Worm (Caenorhabditis elegans) whole organism, L1 larva: Measurements from ENCODE around the gene F52D10.4.

Experiments used
- C16A3.4 ChIP-seq: fragments of 150-350 bp; optimal IDR thresholded peaks from 2 replicates; lab custom pipeline; 2014; ENCODE audit warnings: missing biosample characterization, missing genetic modification characterization
- F16B12.6 ChIP-seq: fragments of 150-350 bp; optimal IDR thresholded peaks from 2 replicates; lab custom pipeline; 2014; ENCODE audit warnings: missing biosample characterization, missing genetic modification characterization
- Y116A8C.19 ChIP-seq: sonication (generic microtip); optimal IDR thresholded peaks from 2 replicates; lab custom pipeline; 2016; ENCODE audit warnings: missing compliant biosample characterization, missing genetic modification characterization, borderline replicate concordance
- alr-1 ChIP-seq: fragments of 200-800 bp; sonication (Bioruptor generic); optimal IDR thresholded peaks from 2 replicates; lab custom pipeline; 2018; ENCODE audit warnings: borderline replicate concordance, mild to moderate bottlenecking, missing genetic modification characterization, missing compliant biosample characterization
- ama-1 ChIP-seq: fragments of 150-350 bp; optimal IDR thresholded peaks from 2 replicates; lab custom pipeline; 2014
- ceh-82 ChIP-seq, 3 experiments: fragments of 150-350 bp in 1 of 3; sonication (generic microtip) in 2 of 3; optimal IDR thresholded peaks; 2 replicates each; lab custom pipeline; 2014 to 2017; ENCODE audit warnings: missing biosample characterization in 3 of 3, missing genetic modification characterization in 3 of 3
- ceh-88 ChIP-seq: fragments of 200-800 bp; sonication (Bioruptor generic); IDR thresholded peaks from 2 replicates; pipeline ENCODE4 v1.3.6; 2022; ENCODE audit warnings: missing genetic modification characterization, missing compliant biosample characterization
- ces-1 ChIP-seq: fragments of 150-350 bp; optimal IDR thresholded peaks from 2 replicates; lab custom pipeline; 2014; ENCODE audit warnings: missing biosample characterization, missing genetic modification reagents, missing genetic modification characterization
- dpl-1 ChIP-seq, 3 experiments: fragments of 150-350 bp in 2 of 3; sonication (generic microtip) in 1 of 3; optimal IDR thresholded peaks; 2 replicates each; lab custom pipeline; 2014 to 2017; ENCODE audit warnings: missing biosample characterization in 3 of 3, missing genetic modification characterization in 3 of 3, missing genetic modification reagents in 3 of 3
- dsc-1 ChIP-seq: sonication (generic microtip); optimal IDR thresholded peaks from 2 replicates; lab custom pipeline; 2016; ENCODE audit warnings: mild to moderate bottlenecking, missing genetic modification characterization, missing compliant biosample characterization
- efl-1 ChIP-seq, 4 experiments: fragments of 150-350 bp; optimal IDR thresholded peaks in 3 of 4; peaks in 1 of 4; 1 replicate in 1 of 4; 2 replicates in 3 of 4; lab custom pipeline; 2014; ENCODE audit warnings: missing biosample characterization in 2 of 4, missing genetic modification characterization in 2 of 4, missing genetic modification reagents in 2 of 4
- egl-13 ChIP-seq: sonication (generic microtip); optimal IDR thresholded peaks from 2 replicates; lab custom pipeline; 2016; ENCODE audit warnings: missing genotype, missing genetic modification reagents, missing genetic modification characterization, missing compliant biosample characterization
- egl-27 ChIP-seq, 2 experiments: fragments of 150-350 bp in 1 of 2; sonication (generic microtip); optimal IDR thresholded peaks; 3 replicates each; lab custom pipeline; 2017 to 2018; ENCODE audit warnings: missing biosample characterization in 2 of 2, missing genetic modification characterization in 2 of 2, missing genetic modification reagents in 2 of 2
- elt-2 ChIP-seq: sonication (generic microtip); optimal IDR thresholded peaks from 2 replicates; lab custom pipeline; 2016; ENCODE audit warnings: missing genetic modification characterization, mild to moderate bottlenecking, inconsistent platforms, missing compliant biosample characterization, missing genetic modification reagents
- elt-3 ChIP-seq, 6 experiments: fragments of 150-350 bp in 1 of 6; sonication (generic microtip); optimal IDR thresholded peaks; 2 replicates each; lab custom pipeline; 2017 to 2018; ENCODE audit warnings: missing biosample characterization in 6 of 6, missing genetic modification characterization in 6 of 6, inconsistent platforms in 1 of 6
- fkh-10 ChIP-seq: sonication (generic microtip); optimal IDR thresholded peaks from 2 replicates; lab custom pipeline; 2017; ENCODE audit warnings: missing biosample characterization, missing genetic modification reagents, missing genetic modification characterization
- fkh-4 ChIP-seq: sonication (generic microtip); optimal IDR thresholded peaks from 2 replicates; lab custom pipeline; 2016; ENCODE audit warnings: missing compliant biosample characterization, missing genetic modification characterization, borderline replicate concordance
- fkh-8 ChIP-seq: sonication (generic microtip); optimal IDR thresholded peaks from 2 replicates; lab custom pipeline; 2016; ENCODE audit warnings: mild to moderate bottlenecking, missing genetic modification characterization, missing compliant biosample characterization
- hlh-17 ChIP-seq: fragments of 200-800 bp; sonication (Bioruptor generic); optimal IDR thresholded peaks from 2 replicates; lab custom pipeline; 2018; ENCODE audit warnings: missing genetic modification characterization, mild to moderate bottlenecking, missing compliant biosample characterization, moderate library complexity, borderline replicate concordance
- hlh-4 ChIP-seq: sonication (generic microtip); optimal IDR thresholded peaks from 2 replicates; lab custom pipeline; 2016; ENCODE audit warnings: mild to moderate bottlenecking, missing genetic modification characterization, missing compliant biosample characterization
- hpl-2 ChIP-seq: fragments of 150-350 bp; optimal IDR thresholded peaks from 2 replicates; lab custom pipeline; 2014; ENCODE audit warnings: missing biosample characterization, missing genetic modification reagents, missing genetic modification characterization
- irx-1 ChIP-seq: sonication (generic microtip); optimal IDR thresholded peaks from 2 replicates; lab custom pipeline; 2016; ENCODE audit warnings: missing genetic modification characterization, missing compliant biosample characterization
- jun-1 ChIP-seq: fragments of 150-350 bp; optimal IDR thresholded peaks from 2 replicates; lab custom pipeline; 2014; ENCODE audit warnings: missing biosample characterization, missing genetic modification reagents, missing genetic modification characterization
- lin-13 ChIP-seq: fragments of 150-350 bp; optimal IDR thresholded peaks from 2 replicates; lab custom pipeline; 2014; ENCODE audit warnings: missing biosample characterization, missing genetic modification reagents, missing genetic modification characterization
- lin-14 ChIP-seq: fragments of 200-800 bp; sonication (Bioruptor generic); optimal IDR thresholded peaks from 2 replicates; lab custom pipeline; 2018; ENCODE audit warnings: mild to moderate bottlenecking, missing genetic modification characterization, moderate library complexity, missing compliant biosample characterization
- lin-15B ChIP-seq: fragments of 150-350 bp; sonication (generic microtip); optimal IDR thresholded peaks from 3 replicates; lab custom pipeline; 2014; ENCODE audit warnings: missing biosample characterization, missing genetic modification characterization
- lin-35 ChIP-seq, 2 experiments: fragments of 150-350 bp; optimal IDR thresholded peaks; 2 replicates each; lab custom pipeline; 2014; ENCODE audit warnings: missing biosample characterization in 2 of 2, missing genetic modification characterization in 2 of 2, missing genetic modification reagents in 2 of 2
- lin-39 ChIP-seq: fragments of 150-350 bp; optimal IDR thresholded peaks from 2 replicates; lab custom pipeline; 2014; ENCODE audit warnings: missing biosample characterization, missing genetic modification reagents, missing genetic modification characterization
- lir-3 ChIP-seq: sonication (generic microtip); optimal IDR thresholded peaks from 2 replicates; lab custom pipeline; 2016; ENCODE audit warnings: mild to moderate bottlenecking, missing genetic modification characterization, moderate library complexity, missing compliant biosample characterization; ENCODE audit not compliant: poor library complexity
- nhr-11 ChIP-seq: fragments of 150-350 bp; optimal IDR thresholded peaks from 2 replicates; lab custom pipeline; 2014; ENCODE audit warnings: missing biosample characterization, missing genetic modification characterization
- nhr-19 ChIP-seq: fragments of 200-800 bp; sonication (Bioruptor generic); conservative IDR thresholded peaks from 2 replicates; pipeline ENCODE4 v1.3.6; 2022; ENCODE audit warnings: missing genetic modification characterization, missing compliant biosample characterization
- nhr-20 ChIP-seq: sonication (generic microtip); optimal IDR thresholded peaks from 2 replicates; lab custom pipeline; 2016; ENCODE audit warnings: mild to moderate bottlenecking, missing genetic modification characterization, missing compliant biosample characterization
- nhr-28 ChIP-seq: fragments of 150-350 bp; optimal IDR thresholded peaks from 2 replicates; lab custom pipeline; 2014; ENCODE audit warnings: missing biosample characterization, missing genetic modification characterization
- nhr-71 ChIP-seq: sonication (generic microtip); optimal IDR thresholded peaks from 2 replicates; lab custom pipeline; 2016; ENCODE audit warnings: mild to moderate bottlenecking, missing genetic modification characterization, moderate library complexity, missing compliant biosample characterization
- nhr-77 ChIP-seq: fragments of 150-350 bp; optimal IDR thresholded peaks from 2 replicates; lab custom pipeline; 2014; ENCODE audit warnings: missing biosample characterization, missing genetic modification characterization
- nhr-84 ChIP-seq: sonication (generic microtip); optimal IDR thresholded peaks from 2 replicates; lab custom pipeline; 2017; ENCODE audit warnings: missing biosample characterization, missing genetic modification characterization
- nhr-90 ChIP-seq: sonication (generic microtip); optimal IDR thresholded peaks from 2 replicates; lab custom pipeline; 2016; ENCODE audit warnings: mild to moderate bottlenecking, missing genetic modification characterization, missing compliant biosample characterization; ENCODE audit not compliant: poor library complexity
- pag-3 ChIP-seq: sonication (generic microtip); optimal IDR thresholded peaks from 2 replicates; lab custom pipeline; 2017; ENCODE audit warnings: missing genetic modification characterization, mild to moderate bottlenecking, missing compliant biosample characterization, antibody characterized with exemption, borderline replicate concordance; ENCODE audit not compliant: insufficient read depth
- pax-3 ChIP-seq: fragments of 200-800 bp; sonication (Bioruptor generic); optimal IDR thresholded peaks from 2 replicates; lab custom pipeline; 2018; ENCODE audit warnings: mild to moderate bottlenecking, missing genetic modification characterization, moderate library complexity, missing compliant biosample characterization
- pqm-1 ChIP-seq: sonication (generic microtip); optimal IDR thresholded peaks from 3 replicates; lab custom pipeline; 2017; ENCODE audit warnings: missing biosample characterization, missing genetic modification characterization
- skn-1 ChIP-seq: fragments of 150-350 bp; optimal IDR thresholded peaks from 2 replicates; lab custom pipeline; 2014; ENCODE audit warnings: missing biosample characterization, missing genetic modification characterization
- snu-23 ChIP-seq: sonication (generic microtip); optimal IDR thresholded peaks from 2 replicates; lab custom pipeline; 2016; ENCODE audit warnings: missing genetic modification characterization, missing compliant biosample characterization
- sox-4 ChIP-seq: sonication (generic microtip); optimal IDR thresholded peaks from 2 replicates; lab custom pipeline; 2016; ENCODE audit warnings: missing genetic modification characterization, missing compliant biosample characterization
- sptf-1 ChIP-seq: fragments of 150-350 bp; optimal IDR thresholded peaks from 2 replicates; lab custom pipeline; 2014; ENCODE audit warnings: missing biosample characterization, missing genetic modification characterization
- swsn-7 ChIP-seq: sonication (generic microtip); optimal IDR thresholded peaks from 2 replicates; lab custom pipeline; 2016; ENCODE audit warnings: missing genetic modification characterization, missing compliant biosample characterization
- unc-30 ChIP-seq: sonication (generic microtip); optimal IDR thresholded peaks from 2 replicates; lab custom pipeline; 2017; ENCODE audit warnings: missing biosample characterization, missing genetic modification characterization
- unc-62 ChIP-seq: fragments of 150-350 bp; optimal IDR thresholded peaks from 2 replicates; lab custom pipeline; 2014; ENCODE audit warnings: missing biosample characterization, missing genetic modification reagents, missing genetic modification characterization
- zip-4 ChIP-seq: fragments of 200-800 bp; sonication (Bioruptor generic); optimal IDR thresholded peaks from 2 replicates; lab custom pipeline; 2018; ENCODE audit warnings: mild to moderate bottlenecking, missing genetic modification characterization, moderate library complexity, missing compliant biosample characterization
- ztf-4 ChIP-seq: fragments of 150-350 bp; optimal IDR thresholded peaks from 2 replicates; lab custom pipeline; 2014; ENCODE audit warnings: missing biosample characterization, missing genetic modification characterization

F52D10.4 gene

ce11 chrX:11603234-11604108 lies 13.8 kb upstream of the F52D10.4 start:
- TF ChIP-seq irx-1 (tag; lab: Kevin White, UChicago), result no peak
- no peak for TF ChIP-seq pax-3 (tag; lab: Kevin White, UChicago)
- TF ChIP-seq nhr-19 (GFP tag; lab: Robert Waterston, UW), result 0 out of 2 replicates have a peak, but pooled peaks have one; percentile 12
- no peak for TF ChIP-seq skn-1 (tag; lab: Kevin White, UChicago)
- peak; percentile 31 for TF ChIP-seq elt-2 (tag; lab: Kevin White, UChicago)
- peak; percentile 27 for TF ChIP-seq jun-1
- no peak for TF ChIP-seq nhr-77 (tag; lab: Kevin White, UChicago)
- peak; percentile 23 for TF ChIP-seq nhr-20 (tag; lab: Kevin White, UChicago)
- no peak for TF ChIP-seq pag-3 (tag; lab: Kevin White, UChicago)
- no peak for TF ChIP-seq egl-27 (tag; optimal IDR thresholded peaks at IDR 0.05; lab: Kevin White, UChicago)
- no peak for TF ChIP-seq sptf-1
- TF ChIP-seq lin-13 (GFP tag; lab: Kevin White, UChicago), result no peak
- TF ChIP-seq ceh-88 (GFP tag; lab: Robert Waterston, UW), result 0 out of 2 replicates have a peak, but pooled peaks have one; percentile 27
- no peak for TF ChIP-seq lir-3 (tag; lab: Kevin White, UChicago)
- TF ChIP-seq Y116A8C.19 (tag; lab: Kevin White, UChicago), result no peak
- no peak for TF ChIP-seq sox-4 (tag; lab: Kevin White, UChicago)
- no peak for TF ChIP-seq elt-3 (tag; optimal IDR thresholded peaks at IDR 0.05; lab: Kevin White, UChicago)
- peak in 1 of 2 experiments; percentile 39 for TF ChIP-seq efl-1 (optimal IDR thresholded peaks at IDR 0.05; lab: Kevin White, UChicago)
- no peak for TF ChIP-seq efl-1 (GFP tag; optimal IDR thresholded peaks at IDR 0.05 in 1 of 2; lab: Kevin White, UChicago)
- no peak for TF ChIP-seq dpl-1 (GFP tag; optimal IDR thresholded peaks at IDR 0.05; lab: Kevin White, UChicago)
- TF ChIP-seq swsn-7 (tag; lab: Kevin White, UChicago), result no peak
- TF ChIP-seq nhr-28 (tag; lab: Kevin White, UChicago), result no peak
- no peak for TF ChIP-seq pqm-1 (tag; lab: Kevin White, UChicago)
- peak; percentile 8 for TF ChIP-seq C16A3.4 (tag; lab: Kevin White, UChicago)
- TF ChIP-seq hlh-17, result no peak
- TF ChIP-seq nhr-84 (tag; lab: Kevin White, UChicago), result no peak
- no peak for TF ChIP-seq lin-39 (tag; lab: Kevin White, UChicago)
- peak; percentile 56 for TF ChIP-seq dsc-1 (tag; lab: Kevin White, UChicago)
- TF ChIP-seq nhr-71 (tag; lab: Kevin White, UChicago), result peak; percentile 60
- no peak for TF ChIP-seq zip-4 (GFP tag; lab: Kevin White, UChicago)
- TF ChIP-seq alr-1 (tag; lab: Kevin White, UChicago), result no peak
- peak; percentile 63 for TF ChIP-seq nhr-90
- peak; percentile 58 for TF ChIP-seq snu-23 (GFP tag; lab: Kevin White, UChicago)
- peak; percentile 61 for TF ChIP-seq ama-1 (lab: Kevin White, UChicago)
- TF ChIP-seq unc-62 (GFP tag; lab: Kevin White, UChicago), result no peak
- no peak for TF ChIP-seq F16B12.6
- peak; percentile 27 for TF ChIP-seq egl-13 (tag; lab: Kevin White, UChicago)
- no peak for TF ChIP-seq ceh-82 (tag; optimal IDR thresholded peaks at IDR 0.05; lab: Kevin White, UChicago)
- no peak for TF ChIP-seq ces-1
- TF ChIP-seq fkh-8 (tag; lab: Kevin White, UChicago), result peak; percentile 5
- TF ChIP-seq nhr-11, result no peak
- TF ChIP-seq fkh-10 (GFP tag; lab: Kevin White, UChicago), result no peak
- no peak for TF ChIP-seq fkh-4 (tag; lab: Kevin White, UChicago)
- TF ChIP-seq hlh-4 (tag; lab: Kevin White, UChicago), result no peak
- TF ChIP-seq unc-30 (tag; lab: Kevin White, UChicago), result no peak
- no peak for TF ChIP-seq lin-15B (tag; lab: Kevin White, UChicago)
- TF ChIP-seq hpl-2 (GFP tag; lab: Kevin White, UChicago), result no peak
- peak; percentile 12 for TF ChIP-seq ztf-4 (tag; lab: Kevin White, UChicago)
- no peak for TF ChIP-seq lin-35 (GFP tag; optimal IDR thresholded peaks at IDR 0.05; lab: Kevin White, UChicago)
- peak; percentile 31 for TF ChIP-seq lin-14
